Worm (Caenorhabditis elegans) whole organism, L2 larva: ENCODE data around the gene T25F10.3.

Experiments
- C34F6.9 ChIP-seq: fragments of 150-350 bp; optimal IDR thresholded peaks from 2 replicates; lab custom pipeline; 2014; ENCODE audit warnings: missing biosample characterization, missing genetic modification characterization
- F13H6.1 ChIP-seq: sonication (generic microtip); optimal IDR thresholded peaks from 2 replicates; lab custom pipeline; 2016; ENCODE audit warnings: missing genetic modification characterization, missing compliant biosample characterization
- Y55F3AM.14 ChIP-seq: fragments of 200-800 bp; sonication (Bioruptor generic); optimal IDR thresholded peaks from 2 replicates; lab custom pipeline; 2018; ENCODE audit warnings: mild to moderate bottlenecking, missing genetic modification characterization, missing compliant biosample characterization
- ZK546.5 ChIP-seq: sonication (generic microtip); optimal IDR thresholded peaks from 2 replicates; lab custom pipeline; 2017; ENCODE audit warnings: missing biosample characterization, missing genetic modification characterization
- aly-2 ChIP-seq: fragments of 150-350 bp; optimal IDR thresholded peaks from 2 replicates; lab custom pipeline; 2014; ENCODE audit warnings: missing biosample characterization, missing genetic modification characterization
- ama-1 ChIP-seq: fragments of 150-350 bp; optimal IDR thresholded peaks from 2 replicates; lab custom pipeline; 2018; ENCODE audit warnings: inconsistent platforms
- blmp-1 ChIP-seq: sonication (generic microtip); optimal IDR thresholded peaks from 2 replicates; lab custom pipeline; 2017; ENCODE audit warnings: missing genetic modification characterization, mild to moderate bottlenecking, missing compliant biosample characterization, antibody characterized with exemption, moderate library complexity; ENCODE audit not compliant: insufficient read depth
- ceh-16 ChIP-seq: fragments of 150-350 bp; optimal IDR thresholded peaks from 2 replicates; lab custom pipeline; 2014; ENCODE audit warnings: missing biosample characterization, missing genetic modification characterization
- ceh-82 ChIP-seq: fragments of 150-350 bp; optimal IDR thresholded peaks from 2 replicates; lab custom pipeline; 2014; ENCODE audit warnings: missing biosample characterization, missing genetic modification characterization
- crh-2 ChIP-seq: sonication (generic microtip); optimal IDR thresholded peaks from 2 replicates; lab custom pipeline; 2017; ENCODE audit warnings: missing biosample characterization, missing genetic modification characterization
- dmd-4 ChIP-seq: sonication (generic microtip); optimal IDR thresholded peaks from 2 replicates; lab custom pipeline; 2017; ENCODE audit warnings: missing biosample characterization, missing genetic modification characterization
- egl-27 ChIP-seq: sonication (generic microtip); optimal IDR thresholded peaks from 3 replicates; lab custom pipeline; 2017; ENCODE audit warnings: missing biosample characterization, missing genetic modification reagents, missing genetic modification characterization
- elt-3 ChIP-seq: sonication (generic microtip); optimal IDR thresholded peaks from 2 replicates; lab custom pipeline; 2017; ENCODE audit warnings: missing biosample characterization, missing genetic modification characterization
- fos-1 ChIP-seq: fragments of 150-350 bp; optimal IDR thresholded peaks from 2 replicates; lab custom pipeline; 2014; ENCODE audit warnings: missing biosample characterization, missing genetic modification characterization
- gmeb-1 ChIP-seq: fragments of 150-350 bp; optimal IDR thresholded peaks from 2 replicates; lab custom pipeline; 2014; ENCODE audit warnings: missing biosample characterization, missing genetic modification characterization
- lin-11 ChIP-seq: fragments of 150-350 bp; sonication (generic microtip); optimal IDR thresholded peaks from 2 replicates; lab custom pipeline; 2014; ENCODE audit warnings: missing biosample characterization, missing genetic modification characterization, inconsistent platforms, mixed read lengths
- lin-13 ChIP-seq: fragments of 150-350 bp; optimal IDR thresholded peaks from 2 replicates; lab custom pipeline; 2014; ENCODE audit warnings: missing biosample characterization, missing genetic modification reagents, missing genetic modification characterization
- lin-39 ChIP-seq: fragments of 150-350 bp; optimal IDR thresholded peaks from 2 replicates; lab custom pipeline; 2014; ENCODE audit warnings: missing biosample characterization, missing genetic modification reagents, missing genetic modification characterization
- lsy-2 ChIP-seq, 2 experiments: fragments of 150-350 bp in 1 of 2; sonication (generic microtip) in 1 of 2; optimal IDR thresholded peaks; 2 replicates each; lab custom pipeline; 2014 to 2017; ENCODE audit warnings: missing biosample characterization in 2 of 2, missing genetic modification characterization in 2 of 2
- mbf-1 ChIP-seq: sonication (generic microtip); optimal IDR thresholded peaks from 2 replicates; lab custom pipeline; 2017; ENCODE audit warnings: missing biosample characterization, missing genetic modification characterization
- mdl-1 ChIP-seq, 2 experiments: fragments of 150-350 bp in 1 of 2; sonication (generic microtip) in 1 of 2; optimal IDR thresholded peaks; 2 replicates each; lab custom pipeline; 2017; ENCODE audit warnings: missing biosample characterization in 2 of 2, missing genetic modification characterization in 2 of 2
- nhr-10 ChIP-seq: sonication (generic microtip); optimal IDR thresholded peaks from 2 replicates; lab custom pipeline; 2017; ENCODE audit warnings: missing biosample characterization, missing genetic modification characterization
- nhr-11 ChIP-seq: fragments of 150-350 bp; optimal IDR thresholded peaks from 2 replicates; lab custom pipeline; 2014; ENCODE audit warnings: missing biosample characterization, missing genetic modification characterization
- nhr-12 ChIP-seq: fragments of 150-350 bp; optimal IDR thresholded peaks from 2 replicates; lab custom pipeline; 2014; ENCODE audit warnings: missing biosample characterization, missing genetic modification characterization
- nhr-21 ChIP-seq: fragments of 150-350 bp; optimal IDR thresholded peaks from 2 replicates; lab custom pipeline; 2014; ENCODE audit warnings: missing biosample characterization, missing genetic modification characterization
- nhr-23 ChIP-seq: fragments of 150-350 bp; optimal IDR thresholded peaks from 2 replicates; lab custom pipeline; 2014; ENCODE audit warnings: missing biosample characterization, missing genetic modification reagents, missing genetic modification characterization
- nhr-237 ChIP-seq: fragments of 150-350 bp; optimal IDR thresholded peaks from 2 replicates; lab custom pipeline; 2014; ENCODE audit warnings: missing biosample characterization, missing genetic modification characterization
- nhr-25 ChIP-seq: fragments of 150-350 bp; sonication (generic microtip); optimal IDR thresholded peaks from 3 replicates; lab custom pipeline; 2014; ENCODE audit warnings: missing biosample characterization, missing genetic modification characterization
- nhr-6 ChIP-seq: fragments of 150-350 bp; optimal IDR thresholded peaks from 2 replicates; lab custom pipeline; 2014; ENCODE audit warnings: missing biosample characterization, missing genetic modification characterization
- peb-1 ChIP-seq: fragments of 150-350 bp; optimal IDR thresholded peaks from 2 replicates; lab custom pipeline; 2014; ENCODE audit warnings: missing biosample characterization, missing genetic modification characterization
- sem-4 ChIP-seq: fragments of 150-350 bp; optimal IDR thresholded peaks from 2 replicates; lab custom pipeline; 2014; ENCODE audit warnings: missing biosample characterization, missing genetic modification reagents, missing genetic modification characterization
- skn-1 ChIP-seq: sonication (generic microtip); optimal IDR thresholded peaks from 2 replicates; lab custom pipeline; 2017; ENCODE audit warnings: missing biosample characterization, missing genetic modification characterization
- sma-3 ChIP-seq: sonication (generic microtip); optimal IDR thresholded peaks from 2 replicates; lab custom pipeline; 2016; ENCODE audit warnings: missing genetic modification reagents, missing genetic modification characterization, missing compliant biosample characterization
- sma-9 ChIP-seq, 2 experiments: fragments of 150-350 bp in 1 of 2; sonication (generic microtip) in 1 of 2; optimal IDR thresholded peaks; 2 replicates each; lab custom pipeline; 2014 to 2016; ENCODE audit warnings: missing genetic modification characterization in 2 of 2, mild to moderate bottlenecking in 1 of 2, missing biosample characterization in 1 of 2, missing compliant biosample characterization in 1 of 2, missing genetic modification reagents in 1 of 2, moderate library complexity in 1 of 2
- unc-39 ChIP-seq: fragments of 150-350 bp; optimal IDR thresholded peaks from 2 replicates; lab custom pipeline; 2014; ENCODE audit warnings: missing biosample characterization, missing genetic modification characterization
- unc-55 ChIP-seq: fragments of 150-350 bp; sonication (generic microtip); optimal IDR thresholded peaks from 3 replicates; lab custom pipeline; 2014; ENCODE audit warnings: missing biosample characterization, missing genetic modification reagents, missing genetic modification characterization
- unc-62 ChIP-seq: fragments of 150-350 bp; optimal IDR thresholded peaks from 2 replicates; lab custom pipeline; 2014; ENCODE audit warnings: missing biosample characterization, missing genetic modification reagents, missing genetic modification characterization
- zag-1 ChIP-seq: fragments of 150-350 bp; optimal IDR thresholded peaks from 2 replicates; lab custom pipeline; 2014; ENCODE audit warnings: missing biosample characterization, missing genetic modification characterization
- ztf-11 ChIP-seq: sonication (generic microtip); optimal IDR thresholded peaks from 2 replicates; lab custom pipeline; 2017; ENCODE audit warnings: missing biosample characterization, missing genetic modification characterization
- ztf-4 ChIP-seq: fragments of 150-350 bp; optimal IDR thresholded peaks from 2 replicates; lab custom pipeline; 2014; ENCODE audit warnings: missing biosample characterization, missing genetic modification characterization

T25F10.3 gene

DNA sequence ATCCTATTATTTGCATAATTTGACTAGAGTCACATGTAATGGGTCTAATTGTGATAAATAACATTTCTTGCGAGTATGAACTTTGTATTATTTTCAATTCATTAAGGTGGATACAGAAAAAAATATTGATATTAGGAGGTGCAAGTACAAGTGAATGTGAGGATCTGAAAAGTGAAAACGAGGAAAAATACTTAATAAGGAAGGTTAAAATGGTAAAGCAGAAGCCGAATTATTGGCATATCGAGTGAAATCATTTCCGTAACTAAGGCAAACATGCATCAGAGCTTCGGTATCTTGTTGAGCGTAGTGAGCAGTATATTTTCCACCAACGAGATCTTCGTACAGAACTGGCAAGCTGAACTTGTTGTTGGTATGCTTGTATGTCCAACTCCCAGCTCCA, 40.4 kb upstream of the T25F10.3 start:
- TF ChIP-seq ama-1, result no peak
- TF ChIP-seq mbf-1 (tag; lab: Kevin White, UChicago), result no peak
- TF ChIP-seq zag-1 (tag; lab: Kevin White, UChicago), result no peak
- no peak for TF ChIP-seq sma-3 (GFP tag; lab: Kevin White, UChicago)
- TF ChIP-seq nhr-23, result no peak
- no peak for TF ChIP-seq ztf-11 (tag; lab: Kevin White, UChicago)
- no peak for TF ChIP-seq blmp-1 (tag; lab: Kevin White, UChicago)
- TF ChIP-seq peb-1 (tag; lab: Kevin White, UChicago), result no peak
- TF ChIP-seq nhr-237, result no peak
- no peak for TF ChIP-seq lin-13 (GFP tag; lab: Kevin White, UChicago)
- TF ChIP-seq, all 48 proteins: peak for 0

ce11 chrV:6705367-6705766, 39.5 kb upstream of the T25F10.3 start:
- TF ChIP-seq unc-39 (tag; lab: Kevin White, UChicago) (no peak), nhr-21 (tag; lab: Kevin White, UChicago) (no peak), unc-62 (GFP tag; lab: Kevin White, UChicago) (no peak), nhr-237 (no peak), C34F6.9 (no peak), lin-39 (tag; lab: Kevin White, UChicago) (no peak), nhr-12 (tag; lab: Kevin White, UChicago) (no peak), Y55F3AM.14 (GFP tag; lab: Kevin White, UChicago) (no peak)

DNA sequence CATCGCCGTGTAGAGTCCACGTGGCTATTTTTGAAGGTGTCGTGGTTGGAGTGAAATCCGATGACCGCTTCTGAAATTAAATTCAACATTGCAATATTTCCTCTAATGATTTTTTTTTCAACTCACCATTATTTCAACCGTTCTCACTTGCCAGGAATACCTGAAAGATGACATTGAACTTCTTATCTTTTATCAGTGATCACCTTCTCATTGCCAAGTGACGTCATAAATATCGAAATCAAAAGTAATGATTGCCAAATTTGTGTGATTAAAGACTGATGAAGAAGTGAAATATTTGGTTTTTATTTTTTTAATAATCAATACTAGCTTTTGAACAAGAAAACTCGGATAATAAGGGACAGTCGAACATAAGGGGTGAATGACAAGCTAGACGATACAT, 38.1 kb upstream of the T25F10.3 start, which contains the start of gene W02F12.4:
TSS of gene W02F12.4 (minus strand) at position 164 of the 400 bp plus-strand sequence.
- TF ChIP-seq sem-4 (tag; lab: Kevin White, UChicago), result no peak
- no peak for TF ChIP-seq ZK546.5
- peak; percentile 65 for TF ChIP-seq skn-1 (tag; lab: Kevin White, UChicago)
- TF ChIP-seq aly-2 (tag; lab: Kevin White, UChicago), result no peak
- TF ChIP-seq dmd-4, result no peak
- TF ChIP-seq ztf-4 (tag; lab: Kevin White, UChicago), result no peak
- no peak for TF ChIP-seq ztf-11 (tag; lab: Kevin White, UChicago)
- TF ChIP-seq sma-9 (GFP tag; optimal IDR thresholded peaks at IDR 0.05; lab: Kevin White, UChicago), result peak; percentile 72
- TF ChIP-seq sma-9 (tag; optimal IDR thresholded peaks at IDR 0.05; lab: Kevin White, UChicago), result no peak
- no peak for TF ChIP-seq nhr-10
- no peak for TF ChIP-seq F13H6.1 (tag; lab: Kevin White, UChicago)
- TF ChIP-seq nhr-237, result no peak
- peak; percentile 67 for TF ChIP-seq crh-2 (tag; lab: Kevin White, UChicago)
- no peak for TF ChIP-seq mdl-1 (tag; optimal IDR thresholded peaks at IDR 0.05; lab: Kevin White, UChicago)
- peak; percentile 7 for TF ChIP-seq nhr-25 (tag; lab: Kevin White, UChicago)
- TF ChIP-seq egl-27 (tag; lab: Kevin White, UChicago), result no peak
- no peak for TF ChIP-seq lin-11 (tag; lab: Kevin White, UChicago)
- TF ChIP-seq sma-3 (GFP tag; lab: Kevin White, UChicago), result peak; percentile 52
- no peak for TF ChIP-seq Y55F3AM.14 (GFP tag; lab: Kevin White, UChicago)
- no peak for TF ChIP-seq peb-1 (tag; lab: Kevin White, UChicago)
- peak; percentile 91 for TF ChIP-seq fos-1 (tag; lab: Kevin White, UChicago)
- TF ChIP-seq nhr-6 (tag; lab: Kevin White, UChicago), result no peak
- no peak for TF ChIP-seq ceh-16
- TF ChIP-seq lin-39 (tag; lab: Kevin White, UChicago), result no peak
- no peak for TF ChIP-seq elt-3 (tag; lab: Kevin White, UChicago)
- no peak for TF ChIP-seq zag-1 (tag; lab: Kevin White, UChicago)
- no peak for TF ChIP-seq nhr-11 (tag; lab: Kevin White, UChicago)
- TF ChIP-seq ceh-82, result no peak
- no peak for TF ChIP-seq nhr-21 (tag; lab: Kevin White, UChicago)
- no peak for TF ChIP-seq unc-39 (tag; lab: Kevin White, UChicago)
- no peak for TF ChIP-seq nhr-23
- no peak for TF ChIP-seq ama-1
- no peak for TF ChIP-seq unc-62 (GFP tag; lab: Kevin White, UChicago)
- TF ChIP-seq unc-55 (GFP tag; lab: Kevin White, UChicago), result no peak
- TF ChIP-seq lsy-2 (tag; optimal IDR thresholded peaks at IDR 0.05; lab: Kevin White, UChicago), result no peak
- no peak for TF ChIP-seq gmeb-1 (tag; lab: Kevin White, UChicago)
- TF ChIP-seq nhr-12 (tag; lab: Kevin White, UChicago), result no peak
- peak; percentile 53 for TF ChIP-seq blmp-1 (tag; lab: Kevin White, UChicago)
